Fruit fly (Drosophila melanogaster) whole organism, embryonic: ENCODE results near the gene Try29F.

Experiments
- CG10147 ChIP-seq: fragments of 200-800 bp; sonication (Bioruptor generic); optimal IDR thresholded peaks from 2 replicates; lab custom pipeline; 2019; ENCODE audit warnings: missing biosample characterization, mild to moderate bottlenecking, missing genetic modification characterization, moderate library complexity
- CG10654 ChIP-seq: fragments of 200-800 bp; sonication (Bioruptor generic); optimal IDR thresholded peaks from 2 replicates; lab custom pipeline; 2016; ENCODE audit warnings: missing biosample characterization, missing genetic modification characterization
- CG11093 ChIP-seq: fragments of 200-800 bp; sonication (Bioruptor generic); IDR thresholded peaks from 3 replicates; pipeline ENCODE4 v1.3.6; 2022; ENCODE audit warnings: missing biosample characterization, missing genetic modification characterization
- CG11504 ChIP-seq: fragments of 200-800 bp; sonication (Bioruptor generic); optimal IDR thresholded peaks from 3 replicates; lab custom pipeline; 2019; ENCODE audit warnings: missing biosample characterization, mild to moderate bottlenecking, missing genetic modification characterization, moderate library complexity
- CG12219 ChIP-seq: fragments of 200-800 bp; sonication (Bioruptor generic); optimal IDR thresholded peaks from 3 replicates; lab custom pipeline; 2018; ENCODE audit warnings: missing biosample characterization, mild to moderate bottlenecking, missing genetic modification characterization
- CG12391 ChIP-seq: fragments of 200-800 bp; sonication (Bioruptor generic); optimal IDR thresholded peaks from 3 replicates; lab custom pipeline; 2018; ENCODE audit warnings: missing biosample characterization, mild to moderate bottlenecking, missing genetic modification characterization, moderate library complexity
- CG13123 ChIP-seq: fragments of 200-800 bp; sonication (Bioruptor generic); optimal IDR thresholded peaks from 2 replicates; lab custom pipeline; 2016; ENCODE audit warnings: missing biosample characterization, missing genetic modification characterization
- CG13624 ChIP-seq: fragments of 200-800 bp; sonication (Bioruptor generic); optimal IDR thresholded peaks from 2 replicates; lab custom pipeline; 2016; ENCODE audit warnings: missing biosample characterization, missing genetic modification characterization
- CG15514 ChIP-seq: fragments of 200-800 bp; sonication (Bioruptor generic); optimal IDR thresholded peaks from 3 replicates; lab custom pipeline; 2017; ENCODE audit warnings: missing biosample characterization, missing genetic modification characterization, mild to moderate bottlenecking, moderate library complexity, missing genetic modification reagents
- CG16863 ChIP-seq: fragments of 200-800 bp; sonication (Bioruptor generic); optimal IDR thresholded peaks from 3 replicates; lab custom pipeline; 2016; ENCODE audit warnings: missing biosample characterization, missing genetic modification characterization
- CG17359 ChIP-seq: fragments of 200-800 bp; sonication (Bioruptor generic); optimal IDR thresholded peaks from 3 replicates; lab custom pipeline; 2018; ENCODE audit warnings: missing biosample characterization, mild to moderate bottlenecking, missing genetic modification characterization, moderate library complexity
- CG17568 ChIP-seq: fragments of 200-800 bp; sonication (Bioruptor generic); optimal IDR thresholded peaks from 2 replicates; lab custom pipeline; 2018; ENCODE audit warnings: missing biosample characterization, mild to moderate bottlenecking, missing genetic modification characterization, moderate library complexity
- CG18619 ChIP-seq: fragments of 200-800 bp; sonication (Bioruptor generic); optimal IDR thresholded peaks from 3 replicates; lab custom pipeline; 2017; ENCODE audit warnings: missing biosample characterization, mild to moderate bottlenecking, missing genetic modification characterization
- CG2120 ChIP-seq: fragments of 200-800 bp; sonication (Bioruptor generic); optimal IDR thresholded peaks from 3 replicates; lab custom pipeline; 2016; ENCODE audit warnings: missing biosample characterization, missing genetic modification characterization
- CG2712 ChIP-seq: fragments of 200-800 bp; optimal IDR thresholded peaks from 3 replicates; lab custom pipeline; 2019; ENCODE audit warnings: missing biosample characterization, mild to moderate bottlenecking, missing genetic modification characterization, moderate library complexity
- CG32532 ChIP-seq: fragments of 200-800 bp; sonication (Bioruptor generic); IDR thresholded peaks from 2 replicates; pipeline ENCODE4 v1.3.6; 2022; ENCODE audit warnings: missing biosample characterization, missing genetic modification characterization
- CG4854 ChIP-seq: fragments of 200-800 bp; sonication (Bioruptor generic); optimal IDR thresholded peaks from 2 replicates; lab custom pipeline; 2016; ENCODE audit warnings: missing biosample characterization, missing genetic modification characterization, inconsistent platforms
- CG8281 ChIP-seq: fragments of 200-800 bp; sonication (Bioruptor generic); optimal IDR thresholded peaks from 2 replicates; lab custom pipeline; 2018; ENCODE audit warnings: missing biosample characterization, mild to moderate bottlenecking, missing genetic modification characterization, moderate library complexity
- CG8388 ChIP-seq: fragments of 200-800 bp; sonication (Bioruptor generic); optimal IDR thresholded peaks from 2 replicates; lab custom pipeline; 2019; ENCODE audit warnings: missing biosample characterization, mild to moderate bottlenecking, missing genetic modification characterization, moderate library complexity
- Chrac-16 ChIP-seq: fragments of 200-800 bp; sonication (Bioruptor generic); optimal IDR thresholded peaks from 3 replicates; lab custom pipeline; 2016; ENCODE audit warnings: missing biosample characterization, missing genetic modification characterization
- CoRest ChIP-seq: fragments of 200-800 bp; sonication (Bioruptor generic); optimal IDR thresholded peaks from 3 replicates; lab custom pipeline; 2018; ENCODE audit warnings: missing biosample characterization, mild to moderate bottlenecking, missing genetic modification characterization, moderate library complexity
- Dip2 ChIP-seq: fragments of 200-800 bp; sonication (Bioruptor generic); IDR thresholded peaks from 2 replicates; pipeline ENCODE4 v1.3.6; 2022; ENCODE audit warnings: missing biosample characterization, missing genetic modification characterization
- Doc3 ChIP-seq: fragments of 200-800 bp; sonication (Bioruptor generic); IDR thresholded peaks from 3 replicates; pipeline ENCODE4 v1.3.6; 2022; ENCODE audit warnings: missing biosample characterization, missing genetic modification characterization; ENCODE audit not compliant: partially characterized antibody
- H2.0 ChIP-seq: fragments of 200-800 bp; sonication (Bioruptor generic); IDR thresholded peaks from 2 replicates; pipeline ENCODE4 v1.3.6; 2022; ENCODE audit warnings: missing biosample characterization, missing genetic modification characterization
- HLH3B ChIP-seq: fragments of 200-800 bp; sonication (Bioruptor generic); IDR thresholded peaks from 2 replicates; pipeline ENCODE4 v1.3.6; 2022; ENCODE audit warnings: missing biosample characterization, missing genetic modification characterization
- Hsf ChIP-seq: fragments of 200-800 bp; sonication (Bioruptor generic); optimal IDR thresholded peaks from 3 replicates; lab custom pipeline; 2016; ENCODE audit warnings: missing biosample characterization, missing genetic modification characterization
- Mad ChIP-seq: fragments of 200-800 bp; sonication (Bioruptor generic); optimal IDR thresholded peaks from 2 replicates; lab custom pipeline; 2016; ENCODE audit warnings: missing biosample characterization, missing genetic modification characterization
- Mrtf ChIP-seq: fragments of 200-800 bp; sonication (Bioruptor generic); IDR thresholded peaks from 3 replicates; pipeline ENCODE4 v1.3.6; 2022; ENCODE audit warnings: missing biosample characterization, missing genetic modification characterization
- Nf-YC ChIP-seq: fragments of 200-800 bp; optimal IDR thresholded peaks from 3 replicates; lab custom pipeline; 2019; ENCODE audit warnings: missing biosample characterization, mild to moderate bottlenecking, missing genetic modification characterization, moderate library complexity
- Optix ChIP-seq: fragments of 200-800 bp; sonication (Bioruptor generic); IDR thresholded peaks from 3 replicates; pipeline ENCODE4 v1.3.6; 2022; ENCODE audit warnings: missing biosample characterization, missing genetic modification characterization
- Sox100B ChIP-seq: fragments of 200-800 bp; sonication (Bioruptor generic); optimal IDR thresholded peaks from 3 replicates; lab custom pipeline; 2018; ENCODE audit warnings: missing biosample characterization, mild to moderate bottlenecking, missing genetic modification characterization
- Xrp1 ChIP-seq: fragments of 200-800 bp; sonication (Bioruptor generic); IDR thresholded peaks from 2 replicates; pipeline ENCODE4 v1.3.6; 2022; ENCODE audit warnings: missing biosample characterization, missing genetic modification characterization
- abd-A ChIP-seq: fragments of 200-800 bp; sonication (Bioruptor generic); optimal IDR thresholded peaks from 3 replicates; lab custom pipeline; 2019; ENCODE audit warnings: missing biosample characterization, mild to moderate bottlenecking, missing genetic modification characterization, moderate library complexity
- bsh ChIP-seq, 2 experiments: fragments of 200-800 bp; sonication (Bioruptor generic); optimal IDR thresholded peaks; 2 replicates each; lab custom pipeline; 2017 to 2018; ENCODE audit warnings: mild to moderate bottlenecking in 2 of 2, missing biosample characterization in 2 of 2, missing genetic modification characterization in 2 of 2, moderate library complexity in 1 of 2
- cwo ChIP-seq: fragments of 200-800 bp; sonication (Bioruptor generic); optimal IDR thresholded peaks from 3 replicates; lab custom pipeline; 2017; ENCODE audit warnings: missing biosample characterization, missing genetic modification characterization, mild to moderate bottlenecking, moderate library complexity, missing genetic modification reagents
- dm ChIP-seq: fragments of 200-800 bp; sonication (Bioruptor generic); optimal IDR thresholded peaks from 3 replicates; lab custom pipeline; 2016; ENCODE audit warnings: missing biosample characterization, missing genetic modification characterization
- dysf ChIP-seq: fragments of 200-800 bp; sonication (Bioruptor generic); IDR thresholded peaks from 3 replicates; pipeline ENCODE4 v1.3.6; 2022; ENCODE audit warnings: missing biosample characterization, missing genetic modification characterization
- fd96Cb ChIP-seq: fragments of 200-800 bp; sonication (Bioruptor generic); optimal IDR thresholded peaks from 2 replicates; lab custom pipeline; 2018; ENCODE audit warnings: missing biosample characterization, mild to moderate bottlenecking, missing genetic modification characterization, moderate library complexity
- ind ChIP-seq: fragments of 200-800 bp; sonication (Bioruptor generic); optimal IDR thresholded peaks from 3 replicates; lab custom pipeline; 2016; ENCODE audit warnings: missing biosample characterization, missing genetic modification characterization
- inv ChIP-seq: fragments of 200-800 bp; sonication (Bioruptor generic); IDR thresholded peaks from 2 replicates; pipeline ENCODE4 v1.3.6; 2022; ENCODE audit warnings: missing biosample characterization, missing genetic modification characterization; ENCODE audit not compliant: partially characterized antibody
- knrl ChIP-seq: fragments of 200-800 bp; sonication (Bioruptor generic); IDR thresholded peaks from 3 replicates; pipeline ENCODE4 v1.3.6; 2022; ENCODE audit warnings: missing biosample characterization, missing genetic modification characterization; ENCODE audit not compliant: partially characterized antibody
- lov ChIP-seq, 2 experiments: fragments of 200-800 bp in 1 of 2; fragments of >200 bp in 1 of 2; sonication (Bioruptor generic) in 1 of 2; IDR thresholded peaks in 1 of 2; optimal IDR thresholded peaks in 1 of 2; 2 replicates in 1 of 2; 3 replicates in 1 of 2; pipeline versions ENCODE4 v1.3.6 to Lab custom; 2017 to 2022; ENCODE audit warnings: missing biosample characterization in 1 of 2, missing genetic modification characterization in 1 of 2
- nmo ChIP-seq: fragments of 200-800 bp; sonication (Bioruptor generic); optimal IDR thresholded peaks from 2 replicates; lab custom pipeline; 2018; ENCODE audit warnings: missing biosample characterization, mild to moderate bottlenecking, missing genetic modification characterization, moderate library complexity
- pan ChIP-seq, 4 experiments: fragments of >200 bp in 3 of 4; fragments of 200-800 bp in 1 of 4; sonication (Bioruptor generic) in 1 of 4; optimal IDR thresholded peaks in 3 of 4; IDR thresholded peaks in 1 of 4; 2 replicates each; pipeline versions ENCODE4 v1.3.6 to Lab custom; 2017 to 2022; ENCODE audit warnings: missing biosample characterization in 2 of 4, missing genetic modification characterization in 2 of 4, mixed read lengths in 1 of 4
- pros ChIP-seq: fragments of 200-800 bp; sonication (Bioruptor generic); optimal IDR thresholded peaks from 3 replicates; lab custom pipeline; 2019; ENCODE audit warnings: missing biosample characterization, mild to moderate bottlenecking, missing genetic modification characterization, moderate library complexity
- slp2 ChIP-seq: fragments of 200-800 bp; sonication (Bioruptor generic); optimal IDR thresholded peaks from 2 replicates; lab custom pipeline; 2016; ENCODE audit warnings: missing biosample characterization, missing genetic modification characterization
- unc-4 ChIP-seq: fragments of 200-800 bp; sonication (Bioruptor generic); IDR thresholded peaks from 2 replicates; pipeline ENCODE4 v1.3.6; 2022; ENCODE audit warnings: missing biosample characterization, missing genetic modification characterization; ENCODE audit not compliant: partially characterized antibody

Try29F gene

DNA sequence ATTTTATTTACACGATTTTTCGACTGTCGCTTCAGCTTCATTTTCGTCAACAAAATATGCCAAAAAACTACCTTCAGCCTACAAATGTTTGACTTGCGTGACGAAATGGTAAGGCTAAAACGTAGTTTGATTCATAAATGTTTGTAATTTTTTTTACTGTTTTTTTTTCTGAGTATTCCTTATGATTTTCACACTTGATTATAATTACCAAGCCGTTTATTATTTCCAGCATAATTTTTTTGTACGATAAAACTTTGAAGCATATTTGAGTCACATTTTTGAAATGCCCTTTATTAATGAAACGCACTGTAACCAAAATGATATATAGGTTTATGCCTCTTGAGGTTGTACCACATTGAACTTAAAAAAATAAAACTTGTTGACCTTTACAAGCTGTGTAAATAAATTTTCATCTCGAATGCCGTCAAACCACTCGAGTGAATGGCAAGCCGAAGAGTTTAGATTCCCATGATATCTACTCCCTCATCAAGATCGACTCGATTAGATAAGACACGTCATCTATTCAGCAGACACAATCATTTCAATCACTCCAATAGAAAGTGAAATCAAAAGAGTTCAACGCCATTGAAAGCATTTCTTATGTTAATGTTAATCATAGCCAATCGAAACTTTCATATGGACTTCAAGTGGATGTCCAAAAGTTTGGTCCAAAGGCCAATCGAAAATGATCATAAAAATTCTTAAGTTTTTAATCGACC, 15.6 kb upstream of the Try29F start (continued):
- peak; percentile 27 for TF ChIP-seq Chrac-16
- TF ChIP-seq CG12391 (tag; lab: Kevin White, UChicago), result peak; percentile 53
- no peak for TF ChIP-seq Dip2
- TF ChIP-seq knrl (GFP tag; lab: Robert Waterston, UW), result no peak
- TF ChIP-seq Doc3 (GFP tag; lab: Robert Waterston, UW), result no peak
- TF ChIP-seq CG17359 (tag; lab: Kevin White, UChicago), result peak; percentile 70
- peak; percentile 61; the same call in 1 of the 3 replicates for TF ChIP-seq Mrtf (GFP tag; lab: Robert Waterston, UW)
- peak; percentile 50 for TF ChIP-seq CG10147 (GFP tag; lab: Kevin White, UChicago)
- peak; percentile 41 for TF ChIP-seq fd96Cb (tag; lab: Kevin White, UChicago)
- TF ChIP-seq lov (optimal IDR thresholded peaks at IDR 0.05; lab: Kevin White, UChicago), result no peak
- TF ChIP-seq lov (GFP tag; IDR thresholded peaks at IDR 0.05; lab: Robert Waterston, UW), result no peak
- peak; percentile 11 for TF ChIP-seq Nf-YC (tag; lab: Kevin White, UChicago)
- TF ChIP-seq pros (GFP tag; lab: Kevin White, UChicago), result no peak
- TF ChIP-seq CG2712 (tag; lab: Kevin White, UChicago), result peak; percentile 9
- peak; percentile 3 for TF ChIP-seq abd-A
- TF ChIP-seq CG4854 (GFP tag; lab: Kevin White, UChicago), result no peak
- TF ChIP-seq Mad (GFP tag; lab: Kevin White, UChicago), result no peak
- TF ChIP-seq nmo (GFP tag; lab: Kevin White, UChicago), result peak; percentile 43
- TF ChIP-seq unc-4, result no peak
- 0 out of 3 replicates have a peak, but pooled peaks have one; percentile 31 for TF ChIP-seq CG11093
- TF ChIP-seq ind (GFP tag; lab: Kevin White, UChicago), result peak; percentile 42
- peak; percentile 44 for TF ChIP-seq CG8281
- peak; percentile 54; the same call in 1 of the 2 replicates for TF ChIP-seq HLH3B
- TF ChIP-seq CG13123 (GFP tag; lab: Kevin White, UChicago), result no peak
- TF ChIP-seq cwo, result peak; percentile 32
- TF ChIP-seq H2.0 (GFP tag; lab: Robert Waterston, UW), result peak; percentile 15; the same call in 1 of the 2 replicates
- peak; percentile 50; the same call in 1 of the 2 replicates for TF ChIP-seq CG32532 (GFP tag; lab: Robert Waterston, UW)
- peak; percentile 38; the same call in 1 of the 2 replicates for TF ChIP-seq Xrp1
- TF ChIP-seq CoRest, result peak; percentile 65
- peak; percentile 11 for TF ChIP-seq dm (GFP tag; lab: Kevin White, UChicago)
- peak; percentile 4 for TF ChIP-seq CG10654 (GFP tag; lab: Kevin White, UChicago)
- peak; percentile 78 for TF ChIP-seq CG11504 (tag; lab: Kevin White, UChicago)
- TF ChIP-seq CG16863, result peak; percentile 27
- peak; percentile 76 for TF ChIP-seq CG13624 (GFP tag; lab: Kevin White, UChicago)
- TF ChIP-seq dysf (GFP tag; lab: Robert Waterston, UW), result peak; percentile 80
- TF ChIP-seq Sox100B (GFP tag; lab: Kevin White, UChicago), result peak; percentile 53
- peak in 1 of 2 experiments; percentile 23 for TF ChIP-seq bsh (GFP tag; optimal IDR thresholded peaks at IDR 0.05; lab: Kevin White, UChicago)
- no peak for TF ChIP-seq CG17568
- TF ChIP-seq CG8388 (GFP tag; lab: Kevin White, UChicago), result peak; percentile 31
- peak; percentile 10 for TF ChIP-seq CG18619 (GFP tag; lab: Kevin White, UChicago)
- TF ChIP-seq inv (GFP tag; lab: Robert Waterston, UW), result no peak
- TF ChIP-seq Hsf (GFP tag; lab: Kevin White, UChicago), result peak; percentile 38
- TF ChIP-seq CG15514 (GFP tag; lab: Kevin White, UChicago), result peak; percentile 7
- no peak for TF ChIP-seq pan (optimal IDR thresholded peaks at IDR 0.05; lab: Kevin White, UChicago)
- TF ChIP-seq pan (GFP tag; optimal IDR thresholded peaks at IDR 0.05 in 1 of 2, IDR thresholded peaks at IDR 0.05 in 1 of 2), result peak in 1 of 2 experiments; percentile 60
- peak; percentile 29 for TF ChIP-seq slp2 (GFP tag; lab: Kevin White, UChicago)
- TF ChIP-seq CG2120, result peak; percentile 49
- no peak for TF ChIP-seq Optix
- no peak for TF ChIP-seq CG12219 (GFP tag; lab: Kevin White, UChicago)
